Worm (Caenorhabditis elegans) whole organism, dauer: ENCODE measurements around the gene unc-64.

Experiments
- unc-62 ChIP-seq: sonication (generic microtip); optimal IDR thresholded peaks from 2 replicates; lab custom pipeline; 2017; ENCODE audit warnings: missing biosample characterization, missing genetic modification reagents, missing genetic modification characterization

unc-64 gene

DNA sequence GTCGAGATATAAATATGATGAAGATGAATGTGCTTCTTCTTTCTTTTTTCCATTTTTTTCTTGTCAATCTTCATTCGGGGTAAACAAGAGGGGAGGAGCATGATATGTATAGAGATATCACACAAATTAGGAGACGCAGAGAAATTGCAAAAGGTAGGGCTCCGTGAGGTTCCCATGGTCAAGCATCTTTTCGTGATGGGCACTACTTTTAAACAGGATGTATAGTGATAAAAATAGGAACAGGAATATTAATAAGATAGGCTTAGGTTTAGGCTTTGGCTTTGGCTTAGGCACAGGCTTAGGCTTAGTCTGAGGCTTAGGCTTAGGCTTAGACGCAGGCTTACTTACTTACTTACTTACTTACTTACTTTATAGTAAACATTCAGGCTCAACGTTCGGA, 47.7 kb downstream of the unc-64 start, which contains the start of gene F53A2.1:
Gene F53A2.1 (minus strand): TSS at position 101 of the 400 bp plus-strand sequence.
- no peak for TF ChIP-seq unc-62 (GFP tag; lab: Kevin White, UChicago)

DNA sequence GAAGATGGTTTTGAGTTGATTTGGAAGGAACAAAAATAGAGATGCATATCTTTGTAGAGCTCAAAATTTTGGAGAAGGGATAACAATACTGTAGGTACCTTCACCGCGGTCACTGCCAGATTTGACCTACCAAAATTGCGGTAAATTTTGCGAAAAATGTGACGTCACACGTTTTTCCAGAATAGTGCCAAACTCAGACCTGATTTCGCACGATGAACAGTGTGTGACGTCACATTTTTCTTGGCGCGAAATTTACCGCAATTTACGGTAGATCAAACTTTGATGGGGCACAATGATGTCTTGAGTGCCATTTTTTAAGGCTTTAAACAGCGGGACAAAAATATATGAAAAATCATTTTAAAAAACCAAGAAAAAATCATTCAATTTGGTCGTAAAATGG, 51.9 kb downstream of the unc-64 start:
- no peak for TF ChIP-seq unc-62 (GFP tag; lab: Kevin White, UChicago)
